Worm (Caenorhabditis elegans) whole organism, mixed stage, embryonic: ENCODE measurements around the gene lys-2.

Source experiments
- lin-13 ChIP-seq: fragments of 150-350 bp; optimal IDR thresholded peaks from 2 replicates; lab custom pipeline; 2014; ENCODE audit warnings: missing biosample characterization, missing genetic modification characterization
- ztf-11 ChIP-seq: fragments of 150-350 bp; optimal IDR thresholded peaks from 2 replicates; lab custom pipeline; 2014; ENCODE audit warnings: missing biosample characterization, missing genetic modification characterization

DNA sequence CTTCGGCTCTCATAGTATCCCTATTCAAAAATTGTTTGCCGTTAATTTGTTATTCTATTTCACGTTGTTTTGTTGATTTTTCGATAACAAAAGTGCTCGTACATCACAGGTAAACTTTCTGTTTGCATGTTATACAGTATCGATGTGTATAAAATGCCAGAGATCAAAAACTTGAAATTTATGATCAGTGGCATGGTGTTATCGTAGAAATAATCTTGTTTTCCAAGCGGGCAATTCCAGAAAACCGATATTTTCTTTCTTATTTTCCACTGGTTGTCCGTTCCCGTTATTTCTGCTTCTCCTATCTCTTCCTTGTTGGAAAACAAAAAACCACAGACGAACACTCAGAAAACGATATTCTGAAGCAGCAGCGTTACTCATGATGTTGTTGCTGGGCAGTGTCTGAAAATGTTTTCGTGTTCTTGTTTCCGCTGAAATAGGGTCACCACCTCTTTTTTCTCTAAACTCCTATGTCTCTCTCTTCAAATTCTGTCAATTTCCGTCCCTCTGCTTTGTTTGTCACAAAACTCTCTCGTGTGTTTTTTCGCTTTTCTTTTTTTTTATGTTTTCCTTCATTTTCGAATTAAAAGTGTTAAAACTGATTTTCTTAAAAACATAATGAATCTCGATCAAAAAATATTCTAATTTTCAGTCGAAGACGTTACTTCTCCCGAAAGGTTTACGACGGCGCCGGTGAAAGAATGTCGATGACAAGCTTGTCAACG lies 32.9 kb downstream of the lys-2 start, which contains the start of gene akt-1:
- TF ChIP-seq ztf-11 (tag; lab: Kevin White, UChicago) (no peak), lin-13 (tag; lab: Kevin White, UChicago) (no peak)
